Fruit fly (Drosophila melanogaster) whole organism, wandering third instar larva: ENCODE measurements around the gene Hap40.

ENCODE experiments used
- CG9705 ChIP-seq: fragments of 200-800 bp; sonication (Bioruptor generic); optimal IDR thresholded peaks from 2 replicates; lab custom pipeline; 2018; ENCODE audit warnings: missing biosample characterization, mild to moderate bottlenecking, missing genetic modification characterization
- Dfd ChIP-seq: fragments of >200 bp; optimal IDR thresholded peaks from 2 replicates; lab custom pipeline; 2017; ENCODE audit warnings: missing biosample characterization, missing genetic modification characterization
- Hr83 ChIP-seq: fragments of 200-300 bp; sonication (Bioruptor generic); optimal IDR thresholded peaks from 2 replicates; lab custom pipeline; 2016; ENCODE audit warnings: missing biosample characterization, mild to moderate bottlenecking, missing genetic modification characterization, moderate library complexity; ENCODE audit not compliant: poor library complexity, severe bottlenecking
- Myc ChIP-seq: fragments of >200 bp; optimal IDR thresholded peaks from 2 replicates; lab custom pipeline; 2017
- N ChIP-seq: fragments of >200 bp; optimal IDR thresholded peaks from 2 replicates; lab custom pipeline; 2018; ENCODE audit warnings: missing biosample characterization, missing external identifiers, missing genetic modification characterization
- OdsH ChIP-seq: fragments of 200-800 bp; sonication (Bioruptor generic); optimal IDR thresholded peaks from 2 replicates; lab custom pipeline; 2016; ENCODE audit warnings: missing biosample characterization, mild to moderate bottlenecking, missing genetic modification characterization
- Vsx2 ChIP-seq: fragments of 200-300, 225-300 bp; sonication (Bioruptor generic); optimal IDR thresholded peaks from 2 replicates; lab custom pipeline; 2018; ENCODE audit warnings: missing biosample characterization, missing genetic modification characterization; ENCODE audit not compliant: partially characterized antibody
- br ChIP-seq: fragments of 200-800 bp; sonication (Bioruptor generic); optimal IDR thresholded peaks from 2 replicates; lab custom pipeline; 2016; ENCODE audit warnings: missing biosample characterization, missing genetic modification characterization
- dsf ChIP-seq: sonication (Bioruptor generic); optimal IDR thresholded peaks from 2 replicates; lab custom pipeline; 2016; ENCODE audit warnings: missing biosample characterization, missing genetic modification characterization, borderline replicate concordance
- fru ChIP-seq: fragments of 200-800 bp; sonication (Bioruptor generic); optimal IDR thresholded peaks from 3 replicates; lab custom pipeline; 2016; ENCODE audit warnings: missing biosample characterization, mild to moderate bottlenecking, missing genetic modification characterization
- h ChIP-seq: fragments of 200-800 bp; sonication (Bioruptor generic); optimal IDR thresholded peaks from 3 replicates; lab custom pipeline; 2016; ENCODE audit warnings: missing biosample characterization, mild to moderate bottlenecking, missing genetic modification characterization
- jim ChIP-seq: fragments of 175-275, 200-325 bp; sonication (Bioruptor generic); optimal IDR thresholded peaks from 2 replicates; lab custom pipeline; 2016; ENCODE audit warnings: missing biosample characterization, mild to moderate bottlenecking, missing genetic modification characterization
- lola ChIP-seq: fragments of >200 bp; optimal IDR thresholded peaks from 2 replicates; lab custom pipeline; 2017; ENCODE audit warnings: missing biosample characterization, missing genetic modification characterization
- psq ChIP-seq: fragments of 200-800 bp; sonication (Bioruptor generic); optimal IDR thresholded peaks from 3 replicates; lab custom pipeline; 2017; ENCODE audit warnings: missing biosample characterization, mild to moderate bottlenecking, missing genetic modification characterization, moderate library complexity

DNA sequence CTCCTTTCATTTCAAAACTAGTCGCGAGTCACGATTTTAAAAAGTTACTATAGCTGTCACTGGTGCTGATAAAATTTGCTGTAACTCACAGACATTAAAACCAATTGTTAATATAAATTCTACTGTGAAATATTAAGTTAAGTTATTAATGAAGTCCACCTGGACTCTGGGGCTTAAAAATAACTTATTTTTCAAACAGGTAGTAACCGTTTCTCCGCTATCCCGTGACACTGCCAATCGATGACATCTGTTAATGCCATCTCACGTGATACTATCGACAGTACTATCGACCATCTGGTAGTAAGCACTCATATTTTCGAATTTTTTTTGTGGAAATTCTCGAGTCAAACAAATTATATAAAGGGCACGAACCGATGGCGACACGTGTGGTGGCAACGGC lies 30.1 kb downstream of the Hap40 start, which contains the start of the genes CG12379 and MagR:
- TF ChIP-seq CG9705 (GFP tag; lab: Kevin White, UChicago) (peak; percentile 71), OdsH (GFP tag; lab: Kevin White, UChicago) (no peak), br (peak; percentile 48), dsf (GFP tag; lab: Kevin White, UChicago) (no peak), psq (peak; percentile 32), lola (GFP tag; lab: Kevin White, UChicago) (no peak), N (GFP tag; lab: Kevin White, UChicago) (no peak), Vsx2 (GFP tag; lab: Kevin White, UChicago) (no peak), Hr83 (no peak), Myc (lab: Kevin White, UChicago) (peak; percentile 68), jim (GFP tag; lab: Kevin White, UChicago) (no peak), fru (peak; percentile 71), h (peak; percentile 73), Dfd (no peak)
